Worm (Caenorhabditis elegans): Measurements from ENCODE around the gene C08E3.1.
"Not testable (repeated sequence)": the region's sequence is repeated elsewhere in the genome, so short reads cannot be mapped to it uniquely, and the experiment has no call there.

Gene C08E3.1

ce11 chrII:1627783-1628182 is 5.8 kb upstream of the C08E3.1 start, which contains the start of gene C08E3.15:
Gene C08E3.15, minus strand, starts transcription at chrII:1627883.
- TF ChIP-seq unc-62 (GFP tag; optimal IDR thresholded peaks at IDR 0.05); nhr-23 (tag; optimal IDR thresholded peaks at IDR 0.05); ceh-82 (tag; optimal IDR thresholded peaks at IDR 0.05): not testable (repeated sequence)

DNA sequence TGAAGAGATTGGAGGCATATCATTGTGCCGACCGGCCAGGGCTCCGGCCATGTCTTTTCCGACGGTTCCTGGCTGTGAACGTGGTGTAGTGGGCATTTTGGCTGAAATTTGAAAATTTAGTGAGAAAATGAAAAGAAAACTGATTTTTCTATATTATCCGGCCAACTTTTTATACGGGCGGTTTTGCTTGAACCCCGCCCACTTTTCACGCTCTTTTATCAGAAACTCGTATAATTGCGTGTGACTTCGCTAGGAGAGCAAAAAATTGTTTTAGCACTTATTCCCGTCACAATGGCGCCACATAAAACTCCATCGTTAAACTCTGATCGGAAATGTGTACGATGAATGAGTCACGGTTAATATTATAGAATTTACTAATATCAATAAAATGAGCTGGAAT is 1.4 kb upstream of the C08E3.1 start, which contains the start of gene C08E3.13:
TSS of gene C08E3.13 (minus strand) at position 101 of the 400 bp plus-strand sequence.
- TF ChIP-seq crh-2 (tag; optimal IDR thresholded peaks at IDR 0.05); unc-39 (tag; optimal IDR thresholded peaks at IDR 0.05); Y55F3AM.14 (GFP tag; optimal IDR thresholded peaks at IDR 0.05): not testable (repeated sequence)

- TF ChIP-seq fos-1 (tag; optimal IDR thresholded peaks at IDR 0.05) (peak; percentile 41), aly-2 (tag; optimal IDR thresholded peaks at IDR 0.05) (no peak), Y55F3AM.14 (GFP tag; optimal IDR thresholded peaks at IDR 0.05) (no peak), lin-11 (tag; optimal IDR thresholded peaks at IDR 0.05) (no peak), nhr-21 (tag; optimal IDR thresholded peaks at IDR 0.05) (no peak)
Observed at ce11 chrII:1635969-1636368, 2.4 kb downstream of the C08E3.1 start.

DNA sequence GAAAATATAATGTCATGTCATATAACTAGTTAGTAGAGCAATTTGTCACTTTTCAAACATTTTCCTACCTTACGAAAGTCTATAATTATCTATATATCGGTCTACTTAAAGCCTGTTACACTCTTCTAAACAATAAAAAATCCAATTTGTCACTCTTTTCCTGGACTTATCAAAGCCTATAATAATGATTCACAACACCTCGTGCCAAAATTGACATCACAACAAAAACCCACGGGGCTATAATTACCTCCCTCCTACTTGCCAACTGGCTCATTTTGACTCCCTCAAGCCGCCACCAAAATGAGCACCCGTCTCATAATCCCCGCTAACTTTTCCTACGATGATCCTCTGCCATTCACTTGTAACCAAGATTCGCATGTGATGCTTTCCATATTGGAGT is 2.8 kb downstream of the C08E3.1 start, which contains the start of gene srg-20:
TSS of gene srg-20 (plus strand) at position 301 of the 400 bp plus-strand sequence.
- not testable (repeated sequence) for TF ChIP-seq skn-1 (tag; optimal IDR thresholded peaks at IDR 0.05); elt-3 (tag; optimal IDR thresholded peaks at IDR 0.05); ztf-1 (GFP tag; conservative IDR thresholded peaks at IDR 0.05)

- TF ChIP-seq nhr-11 (tag; optimal IDR thresholded peaks at IDR 0.05): no peak
- TF ChIP-seq nhr-129 (tag; optimal IDR thresholded peaks at IDR 0.05): no peak
- no peak for TF ChIP-seq lin-11 (tag; optimal IDR thresholded peaks at IDR 0.05)
- no peak for TF ChIP-seq sem-4 (tag; optimal IDR thresholded peaks at IDR 0.05)
- no peak for TF ChIP-seq mbf-1 (tag; optimal IDR thresholded peaks at IDR 0.05)
- TF ChIP-seq ztf-1 (GFP tag; conservative IDR thresholded peaks at IDR 0.05): no peak
- no peak for TF ChIP-seq nhr-12 (tag; optimal IDR thresholded peaks at IDR 0.05)
- TF ChIP-seq sma-3 (GFP tag; optimal IDR thresholded peaks at IDR 0.05): no peak
- TF ChIP-seq lsy-2 (tag; optimal IDR thresholded peaks at IDR 0.05): no peak
- TF ChIP-seq nhr-21 (tag; optimal IDR thresholded peaks at IDR 0.05): no peak
- TF ChIP-seq nhr-10 (tag; optimal IDR thresholded peaks at IDR 0.05): no peak
- no peak for TF ChIP-seq crh-2 (tag; optimal IDR thresholded peaks at IDR 0.05)
- no peak for TF ChIP-seq peb-1 (tag; optimal IDR thresholded peaks at IDR 0.05)
Observed at ce11 chrII:1640496-1640895, 6.9 kb downstream of the C08E3.1 start, which contains the start of gene srh-72. Gene srh-72, minus strand, starts transcription at chrII:1640596.

DNA sequence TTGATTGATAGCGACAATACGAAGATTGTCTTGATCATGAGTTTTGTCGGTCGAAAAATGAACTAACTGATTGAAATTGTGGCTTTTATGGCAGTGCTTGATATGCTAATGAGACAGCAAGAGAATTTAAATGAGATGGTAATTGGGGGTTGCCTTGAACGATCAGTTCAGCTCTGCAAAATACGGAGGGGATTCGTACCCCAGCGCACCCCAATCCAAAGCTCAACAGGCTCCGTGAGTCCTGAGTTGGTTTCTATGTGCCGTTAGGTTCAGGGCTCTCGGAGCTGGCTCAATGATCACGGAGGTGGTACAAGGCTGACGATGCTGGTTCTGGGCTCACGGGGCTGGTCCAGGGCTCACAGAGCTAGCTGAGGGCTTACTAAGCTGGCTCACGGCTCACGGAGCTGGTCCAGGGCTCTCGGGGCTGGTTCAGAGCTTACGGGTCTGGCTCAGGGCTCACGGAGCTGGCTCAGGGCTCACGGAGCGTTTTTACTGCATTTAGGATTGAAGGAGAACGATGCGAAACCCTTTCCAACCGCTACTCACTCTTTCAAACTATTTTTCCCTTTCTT is 11.3 kb downstream of the C08E3.1 start, which contains the start of gene ZC204.6:
TSS of gene ZC204.6 (minus strand) at position 51 of the 572 bp plus-strand sequence.
- no peak for TF ChIP-seq ama-1 (optimal IDR thresholded peaks at IDR 0.05)
- TF ChIP-seq ZK546.5 (tag; optimal IDR thresholded peaks at IDR 0.05): no peak
- TF ChIP-seq sem-4 (tag; optimal IDR thresholded peaks at IDR 0.05): no peak
- TF ChIP-seq alr-1 (tag; optimal IDR thresholded peaks at IDR 0.05): no peak
- no peak for TF ChIP-seq R02D3.7 (tag; optimal IDR thresholded peaks at IDR 0.05)
- TF ChIP-seq lin-11 (tag; optimal IDR thresholded peaks at IDR 0.05): no peak
- no peak for TF ChIP-seq mdl-1 (tag; optimal IDR thresholded peaks at IDR 0.05)

ce11 chrII:1646199-1646598 is 12.6 kb downstream of the C08E3.1 start, which contains the start of gene ZC204.17:
Gene ZC204.17, minus strand, starts transcription at chrII:1646299.
- no peak for TF ChIP-seq nhr-11 (tag; optimal IDR thresholded peaks at IDR 0.05)
- no peak for TF ChIP-seq nhr-23 (tag; optimal IDR thresholded peaks at IDR 0.05)
- no peak for TF ChIP-seq nhr-10 (tag; optimal IDR thresholded peaks at IDR 0.05)
- TF ChIP-seq unc-39 (tag; optimal IDR thresholded peaks at IDR 0.05): no peak
- no peak for TF ChIP-seq sma-9 (GFP tag; optimal IDR thresholded peaks at IDR 0.05)
- TF ChIP-seq sma-9 (tag; optimal IDR thresholded peaks at IDR 0.05): no peak
- no peak for TF ChIP-seq alr-1 (tag; optimal IDR thresholded peaks at IDR 0.05)
- no peak for TF ChIP-seq F13H6.1 (tag; optimal IDR thresholded peaks at IDR 0.05)
- no peak for TF ChIP-seq lin-39 (tag; optimal IDR thresholded peaks at IDR 0.05)
- TF ChIP-seq crh-2 (tag; optimal IDR thresholded peaks at IDR 0.05): no peak
- no peak for TF ChIP-seq aly-2 (tag; optimal IDR thresholded peaks at IDR 0.05)
- TF ChIP-seq nhr-25 (tag; optimal IDR thresholded peaks at IDR 0.05): no peak
- TF ChIP-seq ama-1 (optimal IDR thresholded peaks at IDR 0.05): no peak
- TF ChIP-seq mbf-1 (tag; optimal IDR thresholded peaks at IDR 0.05): no peak
- no peak for TF ChIP-seq sem-4 (tag; optimal IDR thresholded peaks at IDR 0.05)
- no peak for TF ChIP-seq nhr-21 (tag; optimal IDR thresholded peaks at IDR 0.05)
- TF ChIP-seq peb-1 (tag; optimal IDR thresholded peaks at IDR 0.05): no peak
- TF ChIP-seq elt-1 (tag; optimal IDR thresholded peaks at IDR 0.05): no peak

Data from whole organism, L2 larva.